Fruit fly (Drosophila melanogaster) whole organism, embryonic: ENCODE results near the gene tup.

Source experiments
- Antp ChIP-seq: fragments of 200-800 bp; sonication (Bioruptor generic); optimal IDR thresholded peaks from 3 replicates; lab custom pipeline; 2016; ENCODE audit warnings: missing biosample characterization, missing genetic modification characterization
- C15 ChIP-seq: fragments of 200-800 bp; sonication (Bioruptor generic); IDR thresholded peaks from 3 replicates; pipeline ENCODE4 v1.3.6; 2022; ENCODE audit warnings: missing biosample characterization, missing genetic modification characterization
- CG10366 ChIP-seq: fragments of 200-800 bp; sonication (Bioruptor generic); IDR thresholded peaks from 2 replicates; pipeline ENCODE4 v1.3.6; 2022; ENCODE audit warnings: missing biosample characterization, missing genetic modification characterization
- CG11695 ChIP-seq: fragments of 200-800 bp; sonication (Bioruptor generic); IDR thresholded peaks from 3 replicates; pipeline ENCODE4 v1.3.6; 2022; ENCODE audit warnings: missing biosample characterization, missing genetic modification characterization
- CG12744 ChIP-seq: fragments of 200-800 bp; sonication (Bioruptor generic); optimal IDR thresholded peaks from 2 replicates; lab custom pipeline; 2016; ENCODE audit warnings: missing biosample characterization, missing genetic modification characterization
- CG13624 ChIP-seq: fragments of 200-800 bp; sonication (Bioruptor generic); optimal IDR thresholded peaks from 2 replicates; lab custom pipeline; 2016; ENCODE audit warnings: missing biosample characterization, missing genetic modification characterization
- CG14050 ChIP-seq: fragments of 200-800 bp; sonication (Bioruptor generic); IDR thresholded peaks from 3 replicates; pipeline ENCODE4 v1.3.6; 2022; ENCODE audit warnings: missing biosample characterization, missing genetic modification characterization
- CG17328 ChIP-seq: fragments of 200-800 bp; sonication (Bioruptor generic); IDR thresholded peaks from 2 replicates; pipeline ENCODE4 v1.3.6; 2022; ENCODE audit warnings: missing biosample characterization, missing genetic modification characterization
- CG17361 ChIP-seq: fragments of 200-800 bp; sonication (Bioruptor generic); IDR thresholded peaks from 3 replicates; pipeline ENCODE4 v1.3.6; 2022; ENCODE audit warnings: missing biosample characterization, missing genetic modification characterization
- CG18262 ChIP-seq: fragments of 200-800 bp; optimal IDR thresholded peaks from 3 replicates; lab custom pipeline; 2019; ENCODE audit warnings: missing biosample characterization, mild to moderate bottlenecking, missing genetic modification characterization, moderate library complexity
- CG18764 ChIP-seq: fragments of 200-800 bp; sonication (Bioruptor generic); optimal IDR thresholded peaks from 3 replicates; lab custom pipeline; 2016; ENCODE audit warnings: missing biosample characterization, missing genetic modification characterization
- CG2199 ChIP-seq: fragments of 200-800 bp; sonication (Bioruptor generic); IDR thresholded peaks from 3 replicates; pipeline ENCODE4 v1.3.6; 2022; ENCODE audit warnings: missing biosample characterization, missing genetic modification characterization
- CG30431 ChIP-seq: fragments of 200-800 bp; sonication (Bioruptor generic); optimal IDR thresholded peaks from 2 replicates; lab custom pipeline; 2017; ENCODE audit warnings: missing biosample characterization, missing genetic modification characterization
- CG3163 ChIP-seq: fragments of 200-800 bp; sonication (Bioruptor generic); optimal IDR thresholded peaks from 3 replicates; lab custom pipeline; 2016; ENCODE audit warnings: missing biosample characterization, missing genetic modification characterization
- CG32772 ChIP-seq: fragments of 200-800 bp; sonication (Bioruptor generic); IDR thresholded peaks from 2 replicates; pipeline ENCODE4 v1.3.6; 2022; ENCODE audit warnings: missing biosample characterization, missing genetic modification characterization
- CG6654 ChIP-seq: fragments of 200-800 bp; sonication (Bioruptor generic); optimal IDR thresholded peaks from 2 replicates; lab custom pipeline; 2017; ENCODE audit warnings: missing biosample characterization, mild to moderate bottlenecking, missing genetic modification characterization
- CG7963 ChIP-seq: fragments of 200-800 bp; sonication (Bioruptor generic); IDR thresholded peaks from 3 replicates; pipeline ENCODE4 v1.3.6; 2022; ENCODE audit warnings: missing biosample characterization, missing genetic modification characterization; ENCODE audit not compliant: partially characterized antibody
- CG8359 ChIP-seq: fragments of 200-800 bp; sonication (Bioruptor generic); optimal IDR thresholded peaks from 2 replicates; lab custom pipeline; 2017; ENCODE audit warnings: missing biosample characterization, mild to moderate bottlenecking, missing genetic modification characterization, borderline replicate concordance
- CG9797 ChIP-seq: fragments of 200-800 bp; sonication (Bioruptor generic); optimal IDR thresholded peaks from 3 replicates; lab custom pipeline; 2018; ENCODE audit warnings: missing biosample characterization, mild to moderate bottlenecking, missing genetic modification characterization
- D ChIP-seq, 2 experiments: fragments of 200-800 bp in 1 of 2; fragments of >200 bp in 1 of 2; sonication (Bioruptor generic) in 1 of 2; optimal IDR thresholded peaks; 2 replicates in 1 of 2; 3 replicates in 1 of 2; lab custom pipeline; 2017; ENCODE audit warnings: mild to moderate bottlenecking in 1 of 2, missing biosample characterization in 1 of 2, missing genetic modification characterization in 1 of 2, missing genetic modification reagents in 1 of 2
- Drgx ChIP-seq: fragments of 200-800 bp; sonication (Bioruptor generic); IDR thresholded peaks from 2 replicates; pipeline ENCODE4 v1.3.6; 2022; ENCODE audit warnings: missing biosample characterization, missing genetic modification characterization
- GATAe ChIP-seq: fragments of 200-800 bp; sonication (Bioruptor generic); conservative IDR thresholded peaks from 2 replicates; pipeline ENCODE4 v1.3.6; 2022; ENCODE audit warnings: missing biosample characterization, missing genetic modification characterization
- Oaz ChIP-seq: fragments of 200-800 bp; sonication (Bioruptor generic); IDR thresholded peaks from 2 replicates; pipeline ENCODE4 v1.3.6; 2022; ENCODE audit warnings: missing biosample characterization, missing genetic modification characterization
- Oli ChIP-seq: fragments of 200-800 bp; sonication (Bioruptor generic); optimal IDR thresholded peaks from 2 replicates; lab custom pipeline; 2018; ENCODE audit warnings: missing biosample characterization, mild to moderate bottlenecking, missing genetic modification characterization, moderate library complexity
- Side ChIP-seq: fragments of 200-800 bp; sonication (Bioruptor generic); optimal IDR thresholded peaks from 2 replicates; lab custom pipeline; 2016; ENCODE audit warnings: missing biosample characterization, missing genetic modification characterization
- Sry-δ ChIP-seq: fragments of 200-800 bp; sonication (Bioruptor generic); optimal IDR thresholded peaks from 2 replicates; lab custom pipeline; 2016; ENCODE audit warnings: missing biosample characterization, missing genetic modification characterization
- ab ChIP-seq: fragments of 200-800 bp; sonication (Bioruptor generic); optimal IDR thresholded peaks from 2 replicates; lab custom pipeline; 2016; ENCODE audit warnings: missing biosample characterization, missing genetic modification characterization
- ato ChIP-seq: fragments of 200-800 bp; sonication (Bioruptor generic); IDR thresholded peaks from 2 replicates; pipeline ENCODE4 v1.3.6; 2022; ENCODE audit warnings: missing biosample characterization, missing genetic modification characterization; ENCODE audit not compliant: partially characterized antibody
- bbx ChIP-seq: fragments of 200-800 bp; sonication (Bioruptor generic); IDR thresholded peaks from 2 replicates; pipeline ENCODE4 v1.3.6; 2022; ENCODE audit warnings: missing biosample characterization, missing genetic modification characterization; ENCODE audit not compliant: partially characterized antibody
- bsh ChIP-seq, 2 experiments: fragments of 200-800 bp; sonication (Bioruptor generic); optimal IDR thresholded peaks; 2 replicates each; lab custom pipeline; 2017 to 2018; ENCODE audit warnings: mild to moderate bottlenecking in 2 of 2, missing biosample characterization in 2 of 2, missing genetic modification characterization in 2 of 2, moderate library complexity in 1 of 2
- cad ChIP-seq: fragments of >200 bp; optimal IDR thresholded peaks from 2 replicates; lab custom pipeline; 2017; ENCODE audit warnings: missing biosample characterization, missing genetic modification characterization
- chm ChIP-seq: fragments of 200-800 bp; sonication (Bioruptor generic); IDR thresholded peaks from 2 replicates; pipeline ENCODE4 v1.3.6; 2022; ENCODE audit warnings: missing biosample characterization, missing genetic modification characterization
- crc ChIP-seq: fragments of 200-800 bp; sonication (Bioruptor generic); optimal IDR thresholded peaks from 2 replicates; lab custom pipeline; 2016; ENCODE audit warnings: missing biosample characterization, missing genetic modification characterization
- fru ChIP-seq: fragments of >200 bp; optimal IDR thresholded peaks from 2 replicates; lab custom pipeline; 2017
- gfzf ChIP-seq: fragments of 200-800 bp; sonication (Bioruptor generic); optimal IDR thresholded peaks from 2 replicates; lab custom pipeline; 2016; ENCODE audit warnings: missing biosample characterization, mild to moderate bottlenecking, missing genetic modification characterization, moderate library complexity
- grau ChIP-seq: fragments of 200-800 bp; optimal IDR thresholded peaks from 3 replicates; lab custom pipeline; 2019; ENCODE audit warnings: missing biosample characterization, mild to moderate bottlenecking, missing genetic modification characterization, moderate library complexity
- grn ChIP-seq: fragments of 200-800 bp; sonication (Bioruptor generic); optimal IDR thresholded peaks from 3 replicates; lab custom pipeline; 2017; ENCODE audit warnings: missing biosample characterization, missing genetic modification characterization
- kni ChIP-seq: fragments of 200-800 bp; sonication (Bioruptor generic); optimal IDR thresholded peaks from 3 replicates; lab custom pipeline; 2017; ENCODE audit warnings: mild to moderate bottlenecking, missing biosample characterization, missing genetic modification reagents, missing genetic modification characterization
- lola ChIP-seq, 3 experiments: fragments of >200 bp in 2 of 3; fragments of 200-800 bp in 1 of 3; sonication (Bioruptor generic) in 1 of 3; optimal IDR thresholded peaks; 2 replicates each; lab custom pipeline; 2017 to 2019; ENCODE audit warnings: missing biosample characterization in 3 of 3, missing genetic modification characterization in 3 of 3, mild to moderate bottlenecking in 1 of 3, moderate library complexity in 1 of 3
- mam ChIP-seq: fragments of 200-800 bp; sonication (Bioruptor generic); optimal IDR thresholded peaks from 3 replicates; lab custom pipeline; 2016; ENCODE audit warnings: missing biosample characterization, missing genetic modification characterization
- oc ChIP-seq: fragments of 200-800 bp; sonication (Bioruptor generic); optimal IDR thresholded peaks from 2 replicates; lab custom pipeline; 2018; ENCODE audit warnings: missing biosample characterization, mild to moderate bottlenecking, missing genetic modification characterization, moderate library complexity
- odd ChIP-seq: fragments of 200-800 bp; sonication (Bioruptor generic); optimal IDR thresholded peaks from 2 replicates; lab custom pipeline; 2017; ENCODE audit warnings: missing biosample characterization, mild to moderate bottlenecking, missing genetic modification characterization
- otp ChIP-seq: fragments of 200-800 bp; sonication (Bioruptor generic); IDR thresholded peaks from 3 replicates; pipeline ENCODE4, ENCODE4 v1.3.6; 2022; ENCODE audit warnings: missing biosample characterization, missing genetic modification characterization
- prd ChIP-seq, 3 experiments: fragments of >200 bp in 2 of 3; fragments of 200-800 bp in 1 of 3; sonication (Bioruptor generic) in 1 of 3; optimal IDR thresholded peaks in 2 of 3; IDR thresholded peaks in 1 of 3; 2 replicates in 2 of 3; 3 replicates in 1 of 3; pipeline versions ENCODE4 v1.3.6 to Lab custom; 2017 to 2022; ENCODE audit warnings: missing biosample characterization in 1 of 3, missing genetic modification characterization in 1 of 3
- pros ChIP-seq: fragments of 200-800 bp; sonication (Bioruptor generic); optimal IDR thresholded peaks from 3 replicates; lab custom pipeline; 2019; ENCODE audit warnings: missing biosample characterization, mild to moderate bottlenecking, missing genetic modification characterization, moderate library complexity
- tin ChIP-seq: fragments of 200-800 bp; sonication (Bioruptor generic); optimal IDR thresholded peaks from 3 replicates; lab custom pipeline; 2016; ENCODE audit warnings: missing biosample characterization, missing genetic modification characterization
- tll ChIP-seq, 2 experiments: fragments of 200-800 bp in 1 of 2; fragments of >200 bp in 1 of 2; sonication (Bioruptor generic) in 1 of 2; optimal IDR thresholded peaks; 2 replicates each; lab custom pipeline; 2017 to 2019; ENCODE audit warnings: missing biosample characterization in 2 of 2, missing genetic modification characterization in 2 of 2, mild to moderate bottlenecking in 1 of 2, moderate library complexity in 1 of 2
- twi ChIP-seq: fragments of 200-800 bp; optimal IDR thresholded peaks from 2 replicates; lab custom pipeline; 2019; ENCODE audit warnings: missing biosample characterization, mild to moderate bottlenecking, missing genetic modification characterization, moderate library complexity
- wek ChIP-seq: fragments of 200-800 bp; sonication (Bioruptor generic); optimal IDR thresholded peaks from 3 replicates; lab custom pipeline; 2018; ENCODE audit warnings: missing biosample characterization, mild to moderate bottlenecking, missing genetic modification characterization, moderate library complexity
- zen ChIP-seq: fragments of 200-800 bp; sonication (Bioruptor generic); optimal IDR thresholded peaks from 3 replicates; lab custom pipeline; 2018; ENCODE audit warnings: missing biosample characterization, mild to moderate bottlenecking, missing genetic modification characterization, moderate library complexity

The tup gene

dm6 chr2L:18925956-18926355, 44.9 kb upstream of the tup start:
- TF ChIP-seq GATAe (no peak), CG13624 (GFP tag; lab: Kevin White, UChicago) (no peak), Sry-δ (GFP tag; lab: Kevin White, UChicago) (no peak), ab (GFP tag; lab: Kevin White, UChicago) (no peak), grau (tag; lab: Kevin White, UChicago) (no peak), Antp (no peak), lola (GFP tag; optimal IDR thresholded peaks at IDR 0.05; lab: Kevin White, UChicago) (no peak), gfzf (GFP tag; lab: Kevin White, UChicago) (no peak), CG18262 (no peak), CG10366 (no peak), kni (no peak), oc (tag; lab: Kevin White, UChicago) (peak; percentile 66), D (optimal IDR thresholded peaks at IDR 0.05; lab: Kevin White, UChicago) (peak; percentile 83), D (GFP tag; optimal IDR thresholded peaks at IDR 0.05; lab: Kevin White, UChicago) (peak; percentile 49), prd (optimal IDR thresholded peaks at IDR 0.05; lab: Kevin White, UChicago) (no peak), prd (GFP tag; IDR thresholded peaks at IDR 0.05; lab: Robert Waterston, UW) (peak; percentile 45; the same call in 1 of the 3 replicates), CG17328 (no peak), crc (no peak), CG32772 (GFP tag; lab: Robert Waterston, UW) (no peak), CG18764 (GFP tag; lab: Kevin White, UChicago) (no peak), CG2199 (GFP tag; lab: Robert Waterston, UW) (0 out of 3 replicates have a peak, but pooled peaks have one; percentile 17), Side (GFP tag; lab: Kevin White, UChicago) (no peak), C15 (GFP tag; lab: Robert Waterston, UW) (no peak), wek (GFP tag; lab: Kevin White, UChicago) (no peak), CG30431 (GFP tag; lab: Kevin White, UChicago) (no peak), CG7963 (no peak), bsh (GFP tag; optimal IDR thresholded peaks at IDR 0.05; lab: Kevin White, UChicago) (no peak), mam (GFP tag; lab: Kevin White, UChicago) (no peak), CG3163 (GFP tag; lab: Kevin White, UChicago) (no peak), tll (GFP tag; optimal IDR thresholded peaks at IDR 0.05; lab: Kevin White, UChicago) (peak in 1 of 2 experiments; percentile 64), pros (GFP tag; lab: Kevin White, UChicago) (peak; percentile 36), twi (tag; lab: Kevin White, UChicago) (peak; percentile 67), chm (no peak), bbx (GFP tag; lab: Robert Waterston, UW) (no peak), odd (GFP tag; lab: Kevin White, UChicago) (no peak), Drgx (GFP tag; lab: Robert Waterston, UW) (no peak), otp (GFP tag; lab: Robert Waterston, UW) (no peak), CG6654 (GFP tag; lab: Kevin White, UChicago) (no peak), CG14050 (GFP tag; lab: Robert Waterston, UW) (no peak), CG8359 (GFP tag; lab: Kevin White, UChicago) (no peak), Oaz (no peak), tin (GFP tag; lab: Kevin White, UChicago) (no peak), grn (GFP tag; lab: Kevin White, UChicago) (no peak), Oli (tag; lab: Kevin White, UChicago) (no peak), CG17361 (GFP tag; lab: Robert Waterston, UW) (no peak), ato (no peak), CG12744 (GFP tag; lab: Kevin White, UChicago) (no peak), cad (GFP tag; lab: Kevin White, UChicago) (peak; percentile 35), zen (peak; percentile 90), CG9797 (no peak), fru (no peak), CG11695 (GFP tag; lab: Robert Waterston, UW) (no peak)
